Worm (Caenorhabditis elegans) whole organism, L2 larva: ENCODE data around the gene F53E10.1.
"Not testable (repeated sequence)": the region's sequence is repeated elsewhere in the genome, so short reads cannot be mapped to it uniquely, and the experiment has no call there.

Source experiments
- C34F6.9 ChIP-seq: fragments of 150-350 bp; optimal IDR thresholded peaks from 2 replicates; lab custom pipeline; 2014; ENCODE audit warnings: missing biosample characterization, missing genetic modification characterization
- F13H6.1 ChIP-seq: sonication (generic microtip); optimal IDR thresholded peaks from 2 replicates; lab custom pipeline; 2016; ENCODE audit warnings: missing genetic modification characterization, missing compliant biosample characterization
- R02D3.7 ChIP-seq: fragments of 150-350 bp; optimal IDR thresholded peaks from 2 replicates; lab custom pipeline; 2014; ENCODE audit warnings: missing biosample characterization, missing genetic modification characterization
- Y55F3AM.14 ChIP-seq: fragments of 200-800 bp; sonication (Bioruptor generic); optimal IDR thresholded peaks from 2 replicates; lab custom pipeline; 2018; ENCODE audit warnings: mild to moderate bottlenecking, missing genetic modification characterization, missing compliant biosample characterization
- ZK546.5 ChIP-seq: sonication (generic microtip); optimal IDR thresholded peaks from 2 replicates; lab custom pipeline; 2017; ENCODE audit warnings: missing biosample characterization, missing genetic modification characterization
- alr-1 ChIP-seq: fragments of 150-350 bp; optimal IDR thresholded peaks from 2 replicates; lab custom pipeline; 2014; ENCODE audit warnings: missing biosample characterization, missing genetic modification characterization
- aly-2 ChIP-seq: fragments of 150-350 bp; optimal IDR thresholded peaks from 2 replicates; lab custom pipeline; 2014; ENCODE audit warnings: missing biosample characterization, missing genetic modification characterization
- ama-1 ChIP-seq: fragments of 150-350 bp; optimal IDR thresholded peaks from 2 replicates; lab custom pipeline; 2018; ENCODE audit warnings: inconsistent platforms
- blmp-1 ChIP-seq: sonication (generic microtip); optimal IDR thresholded peaks from 2 replicates; lab custom pipeline; 2017; ENCODE audit warnings: missing genetic modification characterization, mild to moderate bottlenecking, missing compliant biosample characterization, antibody characterized with exemption, moderate library complexity; ENCODE audit not compliant: insufficient read depth
- ceh-16 ChIP-seq: fragments of 150-350 bp; optimal IDR thresholded peaks from 2 replicates; lab custom pipeline; 2014; ENCODE audit warnings: missing biosample characterization, missing genetic modification characterization
- ceh-82 ChIP-seq: fragments of 150-350 bp; optimal IDR thresholded peaks from 2 replicates; lab custom pipeline; 2014; ENCODE audit warnings: missing biosample characterization, missing genetic modification characterization
- crh-2 ChIP-seq: sonication (generic microtip); optimal IDR thresholded peaks from 2 replicates; lab custom pipeline; 2017; ENCODE audit warnings: missing biosample characterization, missing genetic modification characterization
- egl-27 ChIP-seq: sonication (generic microtip); optimal IDR thresholded peaks from 3 replicates; lab custom pipeline; 2017; ENCODE audit warnings: missing biosample characterization, missing genetic modification reagents, missing genetic modification characterization
- elt-1 ChIP-seq: fragments of 150-350 bp; optimal IDR thresholded peaks from 2 replicates; lab custom pipeline; 2014; ENCODE audit warnings: missing biosample characterization, missing genetic modification characterization
- elt-3 ChIP-seq: sonication (generic microtip); optimal IDR thresholded peaks from 2 replicates; lab custom pipeline; 2017; ENCODE audit warnings: missing biosample characterization, missing genetic modification characterization
- fos-1 ChIP-seq: fragments of 150-350 bp; optimal IDR thresholded peaks from 2 replicates; lab custom pipeline; 2014; ENCODE audit warnings: missing biosample characterization, missing genetic modification characterization
- gmeb-1 ChIP-seq: fragments of 150-350 bp; optimal IDR thresholded peaks from 2 replicates; lab custom pipeline; 2014; ENCODE audit warnings: missing biosample characterization, missing genetic modification characterization
- lin-11 ChIP-seq: fragments of 150-350 bp; sonication (generic microtip); optimal IDR thresholded peaks from 2 replicates; lab custom pipeline; 2014; ENCODE audit warnings: missing biosample characterization, missing genetic modification characterization, inconsistent platforms, mixed read lengths
- lin-13 ChIP-seq: fragments of 150-350 bp; optimal IDR thresholded peaks from 2 replicates; lab custom pipeline; 2014; ENCODE audit warnings: missing biosample characterization, missing genetic modification reagents, missing genetic modification characterization
- lin-39 ChIP-seq: fragments of 150-350 bp; optimal IDR thresholded peaks from 2 replicates; lab custom pipeline; 2014; ENCODE audit warnings: missing biosample characterization, missing genetic modification reagents, missing genetic modification characterization
- lsy-2 ChIP-seq, 2 experiments: fragments of 150-350 bp in 1 of 2; sonication (generic microtip) in 1 of 2; optimal IDR thresholded peaks; 2 replicates each; lab custom pipeline; 2014 to 2017; ENCODE audit warnings: missing biosample characterization in 2 of 2, missing genetic modification characterization in 2 of 2
- mab-5 ChIP-seq: fragments of 150-350 bp; optimal IDR thresholded peaks from 2 replicates; lab custom pipeline; 2014; ENCODE audit warnings: missing biosample characterization, missing genetic modification characterization
- mbf-1 ChIP-seq: sonication (generic microtip); optimal IDR thresholded peaks from 2 replicates; lab custom pipeline; 2017; ENCODE audit warnings: missing biosample characterization, missing genetic modification characterization
- mdl-1 ChIP-seq, 2 experiments: fragments of 150-350 bp in 1 of 2; sonication (generic microtip) in 1 of 2; optimal IDR thresholded peaks; 2 replicates each; lab custom pipeline; 2017; ENCODE audit warnings: missing biosample characterization in 2 of 2, missing genetic modification characterization in 2 of 2
- nhr-10 ChIP-seq: sonication (generic microtip); optimal IDR thresholded peaks from 2 replicates; lab custom pipeline; 2017; ENCODE audit warnings: missing biosample characterization, missing genetic modification characterization
- nhr-11 ChIP-seq: fragments of 150-350 bp; optimal IDR thresholded peaks from 2 replicates; lab custom pipeline; 2014; ENCODE audit warnings: missing biosample characterization, missing genetic modification characterization
- nhr-12 ChIP-seq: fragments of 150-350 bp; optimal IDR thresholded peaks from 2 replicates; lab custom pipeline; 2014; ENCODE audit warnings: missing biosample characterization, missing genetic modification characterization
- nhr-129 ChIP-seq: fragments of 150-350 bp; optimal IDR thresholded peaks from 2 replicates; lab custom pipeline; 2014; ENCODE audit warnings: missing biosample characterization, missing genetic modification characterization
- nhr-21 ChIP-seq: fragments of 150-350 bp; optimal IDR thresholded peaks from 2 replicates; lab custom pipeline; 2014; ENCODE audit warnings: missing biosample characterization, missing genetic modification characterization
- nhr-23 ChIP-seq: fragments of 150-350 bp; optimal IDR thresholded peaks from 2 replicates; lab custom pipeline; 2014; ENCODE audit warnings: missing biosample characterization, missing genetic modification reagents, missing genetic modification characterization
- nhr-237 ChIP-seq: fragments of 150-350 bp; optimal IDR thresholded peaks from 2 replicates; lab custom pipeline; 2014; ENCODE audit warnings: missing biosample characterization, missing genetic modification characterization
- nhr-6 ChIP-seq: fragments of 150-350 bp; optimal IDR thresholded peaks from 2 replicates; lab custom pipeline; 2014; ENCODE audit warnings: missing biosample characterization, missing genetic modification characterization
- nhr-77 ChIP-seq: fragments of 150-350 bp; optimal IDR thresholded peaks from 2 replicates; lab custom pipeline; 2014; ENCODE audit warnings: missing biosample characterization, missing genetic modification characterization
- peb-1 ChIP-seq: fragments of 150-350 bp; optimal IDR thresholded peaks from 2 replicates; lab custom pipeline; 2014; ENCODE audit warnings: missing biosample characterization, missing genetic modification characterization
- sem-4 ChIP-seq: fragments of 150-350 bp; optimal IDR thresholded peaks from 2 replicates; lab custom pipeline; 2014; ENCODE audit warnings: missing biosample characterization, missing genetic modification reagents, missing genetic modification characterization
- skn-1 ChIP-seq: sonication (generic microtip); optimal IDR thresholded peaks from 2 replicates; lab custom pipeline; 2017; ENCODE audit warnings: missing biosample characterization, missing genetic modification characterization
- sma-3 ChIP-seq: sonication (generic microtip); optimal IDR thresholded peaks from 2 replicates; lab custom pipeline; 2016; ENCODE audit warnings: missing genetic modification reagents, missing genetic modification characterization, missing compliant biosample characterization
- sma-9 ChIP-seq, 2 experiments: fragments of 150-350 bp in 1 of 2; sonication (generic microtip) in 1 of 2; optimal IDR thresholded peaks; 2 replicates each; lab custom pipeline; 2014 to 2016; ENCODE audit warnings: missing genetic modification characterization in 2 of 2, mild to moderate bottlenecking in 1 of 2, missing biosample characterization in 1 of 2, missing compliant biosample characterization in 1 of 2, missing genetic modification reagents in 1 of 2, moderate library complexity in 1 of 2
- snpc-4 ChIP-seq: fragments of 150-350 bp; optimal IDR thresholded peaks from 2 replicates; lab custom pipeline; 2014; ENCODE audit warnings: missing biosample characterization, missing genetic modification characterization
- unc-55 ChIP-seq: fragments of 150-350 bp; sonication (generic microtip); optimal IDR thresholded peaks from 3 replicates; lab custom pipeline; 2014; ENCODE audit warnings: missing biosample characterization, missing genetic modification reagents, missing genetic modification characterization
- zag-1 ChIP-seq: fragments of 150-350 bp; optimal IDR thresholded peaks from 2 replicates; lab custom pipeline; 2014; ENCODE audit warnings: missing biosample characterization, missing genetic modification characterization
- ztf-1 ChIP-seq: fragments of 200-800 bp; sonication (Bioruptor generic); conservative IDR thresholded peaks from 2 replicates; pipeline ENCODE4 v1.3.6; 2022; ENCODE audit warnings: missing genetic modification characterization, missing compliant biosample characterization
- ztf-11 ChIP-seq: sonication (generic microtip); optimal IDR thresholded peaks from 2 replicates; lab custom pipeline; 2017; ENCODE audit warnings: missing biosample characterization, missing genetic modification characterization
- ztf-4 ChIP-seq: fragments of 150-350 bp; optimal IDR thresholded peaks from 2 replicates; lab custom pipeline; 2014; ENCODE audit warnings: missing biosample characterization, missing genetic modification characterization

F53E10.1 gene

DNA sequence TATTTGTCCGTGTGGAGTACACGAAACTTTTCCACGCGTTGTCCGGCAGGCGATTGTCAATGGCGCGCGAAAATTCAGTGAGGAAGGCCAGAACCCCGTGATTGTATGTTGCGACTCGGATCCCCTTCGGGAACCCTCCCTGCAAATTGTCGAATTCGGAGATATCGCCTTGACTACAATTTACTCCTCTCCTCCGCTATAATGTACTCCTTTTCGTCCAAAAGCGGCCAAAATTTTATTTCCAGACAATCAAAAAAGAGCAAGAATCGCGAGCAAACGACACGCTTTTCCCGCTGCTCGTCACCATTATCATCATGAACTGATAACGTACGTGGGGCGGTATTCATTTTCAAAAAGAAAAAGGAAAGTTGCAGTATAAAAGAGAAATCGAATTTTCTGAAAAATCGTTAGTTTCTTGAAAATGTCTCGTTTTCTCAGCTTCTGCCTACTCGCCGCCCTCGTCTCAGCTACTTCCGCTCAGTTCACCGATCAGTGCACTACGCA, 22.9 kb upstream of the F53E10.1 start, which contains the start of gene irg-3:
Gene irg-3 (plus strand): TSS at position 419 of the 504 bp plus-strand sequence.
- TF ChIP-seq ztf-4 (tag; lab: Kevin White, UChicago): no peak
- TF ChIP-seq snpc-4 (tag; lab: Kevin White, UChicago): no peak
- TF ChIP-seq Y55F3AM.14 (GFP tag; lab: Kevin White, UChicago): no peak
- no peak for TF ChIP-seq nhr-10 (tag; lab: Kevin White, UChicago)
- TF ChIP-seq ceh-82 (tag; lab: Kevin White, UChicago): no peak
- no peak for TF ChIP-seq crh-2 (tag; lab: Kevin White, UChicago)
- no peak for TF ChIP-seq nhr-77 (tag; lab: Kevin White, UChicago)
- TF ChIP-seq gmeb-1: peak; percentile 6
- no peak for TF ChIP-seq skn-1 (tag; lab: Kevin White, UChicago)
- TF ChIP-seq ama-1: no peak
- TF ChIP-seq fos-1 (tag; lab: Kevin White, UChicago): peak; percentile 53
- TF ChIP-seq nhr-237 (tag; lab: Kevin White, UChicago): no peak
- no peak for TF ChIP-seq blmp-1 (tag; lab: Kevin White, UChicago)
- TF ChIP-seq elt-1 (tag; lab: Kevin White, UChicago): no peak

DNA sequence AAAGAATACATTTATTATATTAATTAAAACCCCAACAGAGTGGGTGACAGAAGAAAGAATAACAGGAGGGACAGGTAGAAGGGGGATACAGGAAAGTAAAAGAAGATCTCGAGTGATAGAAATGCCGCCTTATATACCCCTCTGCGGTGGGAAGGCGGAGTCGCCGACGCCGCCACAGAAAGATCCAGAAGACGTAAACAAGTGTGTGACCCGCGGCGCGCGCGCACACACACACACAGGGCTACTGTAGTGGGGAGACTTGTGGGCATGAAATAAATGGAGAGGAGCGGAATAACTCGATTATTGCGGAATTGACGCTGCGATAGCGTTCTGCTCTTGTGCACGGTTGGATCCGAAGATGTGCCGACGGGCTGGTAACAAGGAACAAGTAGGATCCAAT, 19.4 kb upstream of the F53E10.1 start:
- TF ChIP-seq peb-1 (tag; lab: Kevin White, UChicago): no peak
- TF ChIP-seq unc-55 (GFP tag; lab: Kevin White, UChicago): no peak
- no peak for TF ChIP-seq egl-27 (tag; lab: Kevin White, UChicago)
- TF ChIP-seq sem-4 (tag; lab: Kevin White, UChicago): no peak
- no peak for TF ChIP-seq ztf-1 (GFP tag; lab: Robert Waterston, UW)
- no peak for TF ChIP-seq gmeb-1
- no peak for TF ChIP-seq nhr-129 (tag; lab: Kevin White, UChicago)
- TF ChIP-seq, all 48 proteins: peak for 0

DNA sequence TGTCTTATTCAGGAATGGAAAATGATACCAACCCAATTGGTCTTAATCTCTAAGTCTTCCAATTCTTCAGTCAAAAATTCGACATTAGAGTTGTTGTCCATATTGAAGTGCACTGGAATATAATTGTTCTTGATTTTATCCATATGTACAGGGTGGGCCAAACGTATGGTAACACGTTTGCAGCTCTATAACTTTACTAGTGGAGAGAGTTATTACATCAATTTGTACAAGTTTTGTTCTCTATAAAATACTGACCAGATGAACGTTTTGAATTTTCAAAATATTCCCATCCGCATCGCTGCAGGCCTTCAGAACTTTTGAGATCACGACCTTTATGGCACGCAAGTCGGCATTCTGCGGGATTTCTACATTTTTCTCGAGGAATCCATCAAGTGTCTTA, 16.3 kb upstream of the F53E10.1 start, which contains the start of gene F53E10.5:
Gene F53E10.5 (minus strand): TSS at position 101 of the 400 bp plus-strand sequence.
- TF ChIP-seq alr-1; skn-1 (tag; lab: Kevin White, UChicago); ztf-4 (tag; lab: Kevin White, UChicago): not testable (repeated sequence)

DNA sequence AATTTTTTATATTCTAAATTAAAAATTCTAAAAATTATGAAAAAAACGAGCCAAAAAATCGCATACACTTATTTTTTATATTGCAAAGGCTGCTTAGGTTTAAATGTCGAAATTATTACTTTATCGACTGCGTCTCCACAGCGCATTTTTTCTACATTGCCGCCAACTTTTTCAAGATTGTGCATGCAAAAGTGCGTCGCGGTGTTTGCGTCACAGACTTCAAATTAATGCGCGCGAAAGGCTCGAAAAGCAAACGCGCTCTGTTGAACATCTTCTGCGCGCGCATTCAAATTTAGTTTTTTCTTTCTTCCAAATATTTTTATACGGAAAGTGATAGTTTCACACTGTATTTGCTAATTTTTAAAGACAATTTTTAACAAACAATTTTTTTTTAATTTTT, 14.6 kb upstream of the F53E10.1 start:
- peak; percentile 69 to 90 for TF ChIP-seq lsy-2 (tag; optimal IDR thresholded peaks at IDR 0.05; lab: Kevin White, UChicago)
- no peak for TF ChIP-seq skn-1 (tag; lab: Kevin White, UChicago)
- peak; percentile 30 for TF ChIP-seq zag-1 (tag; lab: Kevin White, UChicago)
- no peak for TF ChIP-seq Y55F3AM.14 (GFP tag; lab: Kevin White, UChicago)
- TF ChIP-seq mbf-1 (tag; lab: Kevin White, UChicago): no peak
- TF ChIP-seq elt-3 (tag; lab: Kevin White, UChicago): no peak
- peak; percentile 30 for TF ChIP-seq ceh-82 (tag; lab: Kevin White, UChicago)
- peak; percentile 99 for TF ChIP-seq gmeb-1
- peak; percentile 29 for TF ChIP-seq fos-1 (tag; lab: Kevin White, UChicago)
- TF ChIP-seq snpc-4 (tag; lab: Kevin White, UChicago): peak; percentile 46
- TF ChIP-seq nhr-237 (tag; lab: Kevin White, UChicago): peak; percentile 29
- peak; percentile 89 for TF ChIP-seq sma-9 (GFP tag; optimal IDR thresholded peaks at IDR 0.05; lab: Kevin White, UChicago)
- no peak for TF ChIP-seq sma-9 (tag; optimal IDR thresholded peaks at IDR 0.05; lab: Kevin White, UChicago)
- TF ChIP-seq mdl-1 (tag; optimal IDR thresholded peaks at IDR 0.05; lab: Kevin White, UChicago): no peak
- TF ChIP-seq C34F6.9: peak; percentile 69
- no peak for TF ChIP-seq egl-27 (tag; lab: Kevin White, UChicago)
- TF ChIP-seq crh-2 (tag; lab: Kevin White, UChicago): peak; percentile 78
- TF ChIP-seq lin-11 (tag; lab: Kevin White, UChicago): peak; percentile 57
- TF ChIP-seq R02D3.7 (tag; lab: Kevin White, UChicago): no peak
- no peak for TF ChIP-seq ztf-1 (GFP tag; lab: Robert Waterston, UW)
- no peak for TF ChIP-seq ztf-11 (tag; lab: Kevin White, UChicago)
- TF ChIP-seq ceh-16 (tag; lab: Kevin White, UChicago): no peak
- TF ChIP-seq sem-4 (tag; lab: Kevin White, UChicago): no peak
- TF ChIP-seq peb-1 (tag; lab: Kevin White, UChicago): no peak
- TF ChIP-seq nhr-11: no peak
- TF ChIP-seq lin-13 (GFP tag; lab: Kevin White, UChicago): peak; percentile 88
- TF ChIP-seq mab-5 (tag; lab: Kevin White, UChicago): peak; percentile 33
- no peak for TF ChIP-seq nhr-23 (tag; lab: Kevin White, UChicago)
- TF ChIP-seq nhr-10 (tag; lab: Kevin White, UChicago): no peak
- TF ChIP-seq nhr-12 (tag; lab: Kevin White, UChicago): no peak
- TF ChIP-seq sma-3: peak; percentile 66
- TF ChIP-seq alr-1: no peak
- peak; percentile 81 for TF ChIP-seq nhr-129 (tag; lab: Kevin White, UChicago)
- TF ChIP-seq ztf-4 (tag; lab: Kevin White, UChicago): peak; percentile 28
- peak; percentile 56 for TF ChIP-seq nhr-21 (tag; lab: Kevin White, UChicago)
- TF ChIP-seq nhr-6: peak; percentile 24
- TF ChIP-seq blmp-1 (tag; lab: Kevin White, UChicago): no peak
- peak; percentile 55 for TF ChIP-seq ZK546.5 (tag; lab: Kevin White, UChicago)
- TF ChIP-seq F13H6.1 (tag; lab: Kevin White, UChicago): peak; percentile 88
- TF ChIP-seq aly-2 (tag; lab: Kevin White, UChicago): no peak
- no peak for TF ChIP-seq lin-39 (tag; lab: Kevin White, UChicago)
